Fruit fly (Drosophila melanogaster) whole organism, embryonic: ENCODE data around the gene CG1999.

Source experiments
- Adf1 ChIP-seq: fragments of 200-800 bp; sonication (Bioruptor generic); IDR thresholded peaks from 2 replicates; pipeline ENCODE4 v1.3.6; 2022; ENCODE audit warnings: missing biosample characterization, missing genetic modification characterization
- B-H1 ChIP-seq: fragments of 200-800 bp; sonication (Bioruptor generic); IDR thresholded peaks from 3 replicates; pipeline ENCODE4 v1.3.6; 2022; ENCODE audit warnings: missing biosample characterization, missing genetic modification characterization
- Bgb ChIP-seq: fragments of 200-800 bp; sonication (Bioruptor generic); IDR thresholded peaks from 2 replicates; pipeline ENCODE4 v1.3.6; 2022; ENCODE audit warnings: missing biosample characterization, missing genetic modification characterization; ENCODE audit not compliant: partially characterized antibody
- CG10267 ChIP-seq: fragments of 200-800 bp; sonication (Bioruptor generic); optimal IDR thresholded peaks from 2 replicates; lab custom pipeline; 2018; ENCODE audit warnings: missing biosample characterization, mild to moderate bottlenecking, missing genetic modification characterization, moderate library complexity
- CG10565 ChIP-seq: fragments of 200-800 bp; sonication (Bioruptor generic); optimal IDR thresholded peaks from 3 replicates; lab custom pipeline; 2016; ENCODE audit warnings: missing biosample characterization, mild to moderate bottlenecking, missing genetic modification characterization
- CG11398 ChIP-seq: fragments of 200-800 bp; sonication (Bioruptor generic); optimal IDR thresholded peaks from 2 replicates; lab custom pipeline; 2016; ENCODE audit warnings: missing biosample characterization, missing genetic modification characterization
- CG12155 ChIP-seq: fragments of 200-800 bp; sonication (Bioruptor generic); optimal IDR thresholded peaks from 3 replicates; lab custom pipeline; 2016; ENCODE audit warnings: missing biosample characterization, missing genetic modification characterization
- CG12236 ChIP-seq: fragments of 200-800 bp; sonication (Bioruptor generic); optimal IDR thresholded peaks from 2 replicates; lab custom pipeline; 2016; ENCODE audit warnings: missing biosample characterization, missing genetic modification characterization
- CG12942 ChIP-seq: fragments of 200-800 bp; sonication (Bioruptor generic); optimal IDR thresholded peaks from 3 replicates; lab custom pipeline; 2016; ENCODE audit warnings: missing biosample characterization, missing genetic modification characterization
- CG14667 ChIP-seq: fragments of 200-800 bp; sonication (Bioruptor generic); IDR thresholded peaks from 2 replicates; pipeline ENCODE4 v1.3.6; 2022; ENCODE audit warnings: missing biosample characterization, missing genetic modification characterization
- CG15514 ChIP-seq: fragments of 200-800 bp; sonication (Bioruptor generic); optimal IDR thresholded peaks from 3 replicates; lab custom pipeline; 2017; ENCODE audit warnings: missing biosample characterization, missing genetic modification characterization, mild to moderate bottlenecking, moderate library complexity, missing genetic modification reagents
- CG16813 ChIP-seq: fragments of 200-800 bp; sonication (Bioruptor generic); IDR thresholded peaks from 3 replicates; pipeline ENCODE4 v1.3.6; 2022; ENCODE audit warnings: missing biosample characterization, missing genetic modification characterization; ENCODE audit not compliant: partially characterized antibody
- CG17829 ChIP-seq: fragments of 200-800 bp; optimal IDR thresholded peaks from 2 replicates; lab custom pipeline; 2019; ENCODE audit warnings: missing biosample characterization, mild to moderate bottlenecking, missing genetic modification characterization, moderate library complexity
- CG1792 ChIP-seq: fragments of 200-800 bp; sonication (Bioruptor generic); optimal IDR thresholded peaks from 2 replicates; lab custom pipeline; 2016; ENCODE audit warnings: missing biosample characterization, missing genetic modification characterization
- CG30403 ChIP-seq: fragments of 200-800 bp; sonication (Bioruptor generic); optimal IDR thresholded peaks from 3 replicates; lab custom pipeline; 2016; ENCODE audit warnings: missing biosample characterization, missing genetic modification characterization
- CG33557 ChIP-seq: fragments of 200-800 bp; sonication (Bioruptor generic); optimal IDR thresholded peaks from 2 replicates; lab custom pipeline; 2019; ENCODE audit warnings: missing biosample characterization, mild to moderate bottlenecking, missing genetic modification characterization, moderate library complexity
- CG3407 ChIP-seq: fragments of 200-800 bp; sonication (Bioruptor generic); optimal IDR thresholded peaks from 2 replicates; lab custom pipeline; 2018; ENCODE audit warnings: missing biosample characterization, mild to moderate bottlenecking, missing genetic modification characterization
- CG4854 ChIP-seq: fragments of 200-800 bp; sonication (Bioruptor generic); optimal IDR thresholded peaks from 2 replicates; lab custom pipeline; 2016; ENCODE audit warnings: missing biosample characterization, missing genetic modification characterization, inconsistent platforms
- CG7839 ChIP-seq: fragments of 200-800 bp; sonication (Bioruptor generic); optimal IDR thresholded peaks from 3 replicates; lab custom pipeline; 2018; ENCODE audit warnings: missing biosample characterization, mild to moderate bottlenecking, missing genetic modification characterization, moderate library complexity
- CG8281 ChIP-seq: fragments of 200-800 bp; sonication (Bioruptor generic); optimal IDR thresholded peaks from 2 replicates; lab custom pipeline; 2018; ENCODE audit warnings: missing biosample characterization, mild to moderate bottlenecking, missing genetic modification characterization, moderate library complexity
- CG8359 ChIP-seq: fragments of 200-800 bp; sonication (Bioruptor generic); optimal IDR thresholded peaks from 2 replicates; lab custom pipeline; 2017; ENCODE audit warnings: missing biosample characterization, mild to moderate bottlenecking, missing genetic modification characterization, borderline replicate concordance
- CG9215 ChIP-seq: fragments of 200-800 bp; sonication (Bioruptor generic); IDR thresholded peaks from 2 replicates; pipeline ENCODE4 v1.3.6; 2022; ENCODE audit warnings: missing biosample characterization, missing genetic modification characterization
- CTCF ChIP-seq: fragments of 200-800 bp; sonication (Bioruptor generic); optimal IDR thresholded peaks from 2 replicates; lab custom pipeline; 2017; ENCODE audit warnings: missing biosample characterization, mild to moderate bottlenecking, missing genetic modification characterization, moderate library complexity
- Chrac-16 ChIP-seq: fragments of 200-800 bp; sonication (Bioruptor generic); optimal IDR thresholded peaks from 3 replicates; lab custom pipeline; 2016; ENCODE audit warnings: missing biosample characterization, missing genetic modification characterization
- CrebB ChIP-seq: fragments of 200-800 bp; sonication (Bioruptor generic); optimal IDR thresholded peaks from 3 replicates; lab custom pipeline; 2018; ENCODE audit warnings: missing biosample characterization, mild to moderate bottlenecking, missing genetic modification characterization
- Doc2 ChIP-seq: fragments of 200-800 bp; sonication (Bioruptor generic); IDR thresholded peaks from 2 replicates; pipeline ENCODE4 v1.3.6; 2022; ENCODE audit warnings: missing biosample characterization, missing genetic modification characterization
- E2f1 ChIP-seq: fragments of 200-800 bp; sonication (Bioruptor generic); IDR thresholded peaks from 2 replicates; pipeline ENCODE4 v1.3.6; 2022; ENCODE audit warnings: missing biosample characterization, missing genetic modification characterization
- ERR ChIP-seq: fragments of 200-800 bp; sonication (Bioruptor generic); optimal IDR thresholded peaks from 2 replicates; lab custom pipeline; 2016; ENCODE audit warnings: missing biosample characterization, missing genetic modification characterization
- Eip74EF ChIP-seq, 2 experiments: fragments of 200-800 bp in 1 of 2; fragments of >200 bp in 1 of 2; sonication (Bioruptor generic) in 1 of 2; optimal IDR thresholded peaks; 2 replicates each; lab custom pipeline; 2017 to 2019; ENCODE audit warnings: missing biosample characterization in 2 of 2, missing genetic modification characterization in 2 of 2, mild to moderate bottlenecking in 1 of 2, moderate library complexity in 1 of 2
- Fer2 ChIP-seq: fragments of 200-800 bp; sonication (Bioruptor generic); optimal IDR thresholded peaks from 2 replicates; lab custom pipeline; 2018; ENCODE audit warnings: missing biosample characterization, mild to moderate bottlenecking, missing genetic modification characterization, moderate library complexity
- Gug ChIP-seq: fragments of 200-800 bp; sonication (Bioruptor generic); IDR thresholded peaks from 4 replicates; pipeline ENCODE4 v1.3.6; 2022; ENCODE audit warnings: missing biosample characterization, missing genetic modification characterization
- HmgZ ChIP-seq: fragments of 200-800 bp; sonication (Bioruptor generic); optimal IDR thresholded peaks from 2 replicates; lab custom pipeline; 2018; ENCODE audit warnings: missing biosample characterization, mild to moderate bottlenecking, missing genetic modification characterization
- Poxn ChIP-seq: fragments of 200-800 bp; sonication (Bioruptor generic); IDR thresholded peaks from 2 replicates; pipeline ENCODE4 v1.3.6; 2022; ENCODE audit warnings: missing biosample characterization, missing genetic modification characterization
- al ChIP-seq: fragments of 200-800 bp; sonication (Bioruptor generic); IDR thresholded peaks from 2 replicates; pipeline ENCODE4 v1.3.6; 2022; ENCODE audit warnings: missing biosample characterization, missing genetic modification characterization
- bowl ChIP-seq: fragments of 200-800 bp; sonication (Bioruptor generic); IDR thresholded peaks from 2 replicates; pipeline ENCODE4 v1.3.6; 2022; ENCODE audit warnings: missing biosample characterization, missing genetic modification characterization
- croc ChIP-seq: fragments of 200-800 bp; sonication (Bioruptor generic); conservative IDR thresholded peaks from 3 replicates; pipeline ENCODE4 v1.3.6; 2022; ENCODE audit warnings: missing biosample characterization, missing genetic modification characterization
- exex ChIP-seq: fragments of 200-800 bp; sonication (Bioruptor generic); optimal IDR thresholded peaks from 4 replicates; lab custom pipeline; 2018; ENCODE audit warnings: missing biosample characterization, mild to moderate bottlenecking, missing genetic modification characterization, moderate library complexity
- gcm ChIP-seq: fragments of 200-800 bp; sonication (Bioruptor generic); optimal IDR thresholded peaks from 2 replicates; lab custom pipeline; 2019; ENCODE audit warnings: missing biosample characterization, mild to moderate bottlenecking, missing genetic modification characterization, moderate library complexity
- hbn ChIP-seq: fragments of 200-800 bp; sonication (Bioruptor generic); IDR thresholded peaks from 2 replicates; pipeline ENCODE4 v1.3.6; 2022; ENCODE audit warnings: missing biosample characterization, missing genetic modification characterization; ENCODE audit not compliant: partially characterized antibody
- lola ChIP-seq, 3 experiments: fragments of >200 bp in 2 of 3; fragments of 200-800 bp in 1 of 3; sonication (Bioruptor generic) in 1 of 3; optimal IDR thresholded peaks; 2 replicates each; lab custom pipeline; 2017 to 2019; ENCODE audit warnings: missing biosample characterization in 3 of 3, missing genetic modification characterization in 3 of 3, mild to moderate bottlenecking in 1 of 3, moderate library complexity in 1 of 3
- luna ChIP-seq: fragments of 200-800 bp; sonication (Bioruptor generic); optimal IDR thresholded peaks from 2 replicates; lab custom pipeline; 2016; ENCODE audit warnings: missing biosample characterization, missing genetic modification characterization
- nerfin-1 ChIP-seq: fragments of 200-800 bp; sonication (Bioruptor generic); optimal IDR thresholded peaks from 3 replicates; lab custom pipeline; 2019; ENCODE audit warnings: missing biosample characterization, mild to moderate bottlenecking, missing genetic modification characterization, moderate library complexity
- pan ChIP-seq, 4 experiments: fragments of >200 bp in 3 of 4; fragments of 200-800 bp in 1 of 4; sonication (Bioruptor generic) in 1 of 4; optimal IDR thresholded peaks in 3 of 4; IDR thresholded peaks in 1 of 4; 2 replicates each; pipeline versions ENCODE4 v1.3.6 to Lab custom; 2017 to 2022; ENCODE audit warnings: missing biosample characterization in 2 of 4, missing genetic modification characterization in 2 of 4, mixed read lengths in 1 of 4
- pnt ChIP-seq: fragments of 200-800 bp; sonication (Bioruptor generic); optimal IDR thresholded peaks from 3 replicates; lab custom pipeline; 2016; ENCODE audit warnings: missing biosample characterization, missing genetic modification characterization
- seq ChIP-seq: fragments of 200-800 bp; sonication (Bioruptor generic); IDR thresholded peaks from 2 replicates; pipeline ENCODE4 v1.3.6; 2022; ENCODE audit warnings: missing biosample characterization, missing genetic modification characterization
- slp2 ChIP-seq: fragments of 200-800 bp; sonication (Bioruptor generic); optimal IDR thresholded peaks from 2 replicates; lab custom pipeline; 2016; ENCODE audit warnings: missing biosample characterization, missing genetic modification characterization
- trh ChIP-seq: fragments of 200-800 bp; sonication (Bioruptor generic); optimal IDR thresholded peaks from 2 replicates; lab custom pipeline; 2016; ENCODE audit warnings: missing biosample characterization, missing genetic modification characterization
- tx ChIP-seq: fragments of 200-800 bp; sonication (Bioruptor generic); optimal IDR thresholded peaks from 2 replicates; lab custom pipeline; 2016; ENCODE audit warnings: missing biosample characterization, missing genetic modification characterization
- vnd ChIP-seq: fragments of 200-800 bp; sonication (Bioruptor generic); IDR thresholded peaks from 3 replicates; pipeline ENCODE4 v1.3.6; 2022; ENCODE audit warnings: missing biosample characterization, missing genetic modification characterization; ENCODE audit not compliant: partially characterized antibody
- wor ChIP-seq: fragments of 200-800 bp; sonication (Bioruptor generic); IDR thresholded peaks from 2 replicates; pipeline ENCODE4 v1.3.6; 2022; ENCODE audit warnings: missing biosample characterization, missing genetic modification characterization

The CG1999 gene

DNA sequence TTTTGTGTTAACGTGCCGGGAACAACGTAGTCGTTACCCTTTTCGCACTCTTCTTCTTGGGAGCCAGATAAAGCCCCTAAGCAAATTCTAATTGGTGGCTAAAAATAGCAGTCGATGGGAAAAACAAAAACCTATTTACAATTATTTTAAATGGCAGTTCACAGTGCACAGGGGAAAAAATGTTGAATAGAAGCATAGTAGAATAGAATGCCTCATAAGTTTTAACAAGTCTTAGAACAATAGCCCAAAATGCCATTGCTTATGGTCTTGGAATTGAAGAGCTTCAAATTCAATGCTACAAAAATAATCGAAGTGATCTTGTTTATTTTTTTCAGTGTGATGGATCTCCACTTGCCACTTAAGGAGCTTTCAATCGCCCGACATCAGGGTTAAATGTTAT lies 26.1 kb upstream of the CG1999 start (continued):
- TF ChIP-seq lola (GFP tag; optimal IDR thresholded peaks at IDR 0.05; lab: Kevin White, UChicago) (no peak), HmgZ (tag; lab: Kevin White, UChicago) (peak; percentile 83), vnd (GFP tag; lab: Robert Waterston, UW) (no peak), Bgb (GFP tag; lab: Robert Waterston, UW) (no peak), luna (peak; percentile 60), B-H1 (peak; percentile 32; the same call in 1 of the 3 replicates), tx (GFP tag; lab: Kevin White, UChicago) (peak; percentile 60), CG4854 (GFP tag; lab: Kevin White, UChicago) (peak; percentile 11), bowl (GFP tag; lab: Robert Waterston, UW) (no peak), CrebB (peak; percentile 13), CG30403 (GFP tag; lab: Kevin White, UChicago) (peak; percentile 67), exex (tag; lab: Kevin White, UChicago) (peak; percentile 63), Doc2 (GFP tag; lab: Robert Waterston, UW) (no peak), CG12942 (peak; percentile 31), Poxn (GFP tag; lab: Robert Waterston, UW) (peak; percentile 21; the same call in 1 of the 2 replicates), CG9215 (peak; percentile 59), al (GFP tag; lab: Robert Waterston, UW) (peak; percentile 70), E2f1 (GFP tag; lab: Robert Waterston, UW) (peak; percentile 46), Adf1 (GFP tag; lab: Robert Waterston, UW) (peak; percentile 67), pnt (GFP tag; lab: Kevin White, UChicago) (peak; percentile 45), CG3407 (no peak), nerfin-1 (tag; lab: Kevin White, UChicago) (no peak), CG16813 (GFP tag; lab: Robert Waterston, UW) (no peak), CG7839 (peak; percentile 80), CG8359 (peak; percentile 14), CG8281 (tag; lab: Kevin White, UChicago) (no peak), hbn (GFP tag; lab: Robert Waterston, UW) (no peak), CTCF (GFP tag; lab: Kevin White, UChicago) (no peak), slp2 (peak; percentile 73), Fer2 (peak; percentile 16), CG12155 (GFP tag; lab: Kevin White, UChicago) (peak; percentile 53), seq (GFP tag; lab: Robert Waterston, UW) (peak; percentile 81), gcm (GFP tag; lab: Kevin White, UChicago) (no peak), CG15514 (GFP tag; lab: Kevin White, UChicago) (peak; percentile 75), Gug (GFP tag; lab: Robert Waterston, UW) (peak; percentile 51; the same call in 2 of the 4 replicates), CG1792 (GFP tag; lab: Kevin White, UChicago) (peak; percentile 35), pan (optimal IDR thresholded peaks at IDR 0.05; lab: Kevin White, UChicago) (no peak), pan (GFP tag; optimal IDR thresholded peaks at IDR 0.05 in 1 of 2, IDR thresholded peaks at IDR 0.05 in 1 of 2) (peak in 1 of 2 experiments; percentile 60), CG33557 (GFP tag; lab: Kevin White, UChicago) (no peak), CG11398 (GFP tag; lab: Kevin White, UChicago) (peak; percentile 51), CG10565 (GFP tag; lab: Kevin White, UChicago) (no peak), Chrac-16 (peak; percentile 36), CG10267 (no peak), CG14667 (GFP tag; lab: Robert Waterston, UW) (0 out of 2 replicates have a peak, but pooled peaks have one; percentile 22), croc (no peak), CG17829 (tag; lab: Kevin White, UChicago) (peak; percentile 33), trh (GFP tag; lab: Kevin White, UChicago) (peak; percentile 5), ERR (GFP tag; lab: Kevin White, UChicago) (peak; percentile 51), wor (GFP tag; lab: Robert Waterston, UW) (no peak), CG12236 (no peak), Eip74EF (GFP tag; optimal IDR thresholded peaks at IDR 0.05; lab: Kevin White, UChicago) (no peak)
